Worm (Caenorhabditis elegans): ENCODE results near the gene iglr-1.

The iglr-1 gene

DNA sequence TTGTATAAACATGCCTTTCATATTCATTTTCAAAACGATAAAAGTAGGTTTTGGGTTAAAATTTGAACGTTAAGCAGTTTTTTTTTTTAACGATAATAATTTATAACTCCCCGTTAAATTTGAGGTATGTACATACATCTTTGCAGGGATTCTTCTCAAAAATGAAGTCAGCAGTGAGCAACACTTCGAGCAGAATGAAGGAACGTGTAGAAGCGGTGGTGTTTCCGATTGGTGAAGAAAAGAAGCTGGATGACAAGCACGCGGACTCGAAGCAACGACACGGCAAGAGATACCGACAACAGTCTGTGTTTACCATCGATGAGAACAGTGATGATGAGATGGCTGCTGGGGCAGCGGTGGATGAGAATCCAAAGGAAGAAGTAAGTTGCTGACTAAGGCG, 18.1 kb downstream of the iglr-1 start:
- TF ChIP-seq crh-2 (tag; optimal IDR thresholded peaks at IDR 0.05): no peak
- no peak for TF ChIP-seq lsy-2 (tag; optimal IDR thresholded peaks at IDR 0.05)
- no peak for TF ChIP-seq nhr-11 (tag; optimal IDR thresholded peaks at IDR 0.05)
- no peak for TF ChIP-seq nhr-23 (tag; optimal IDR thresholded peaks at IDR 0.05)
- TF ChIP-seq egl-27 (tag; optimal IDR thresholded peaks at IDR 0.05): no peak
- TF ChIP-seq ztf-4 (tag; optimal IDR thresholded peaks at IDR 0.05): no peak
- TF ChIP-seq gmeb-1 (tag; optimal IDR thresholded peaks at IDR 0.05): no peak
- TF ChIP-seq sma-9 (GFP tag; optimal IDR thresholded peaks at IDR 0.05): no peak
- TF ChIP-seq sma-9 (tag; optimal IDR thresholded peaks at IDR 0.05): no peak
- TF ChIP-seq ama-1 (optimal IDR thresholded peaks at IDR 0.05): no peak
- no peak for TF ChIP-seq ceh-82 (tag; optimal IDR thresholded peaks at IDR 0.05)
- TF ChIP-seq sma-3 (GFP tag; optimal IDR thresholded peaks at IDR 0.05): no peak
- no peak for TF ChIP-seq lin-13 (GFP tag; optimal IDR thresholded peaks at IDR 0.05)
- no peak for TF ChIP-seq nhr-12 (tag; optimal IDR thresholded peaks at IDR 0.05)
- no peak for TF ChIP-seq skn-1 (tag; optimal IDR thresholded peaks at IDR 0.05)

DNA sequence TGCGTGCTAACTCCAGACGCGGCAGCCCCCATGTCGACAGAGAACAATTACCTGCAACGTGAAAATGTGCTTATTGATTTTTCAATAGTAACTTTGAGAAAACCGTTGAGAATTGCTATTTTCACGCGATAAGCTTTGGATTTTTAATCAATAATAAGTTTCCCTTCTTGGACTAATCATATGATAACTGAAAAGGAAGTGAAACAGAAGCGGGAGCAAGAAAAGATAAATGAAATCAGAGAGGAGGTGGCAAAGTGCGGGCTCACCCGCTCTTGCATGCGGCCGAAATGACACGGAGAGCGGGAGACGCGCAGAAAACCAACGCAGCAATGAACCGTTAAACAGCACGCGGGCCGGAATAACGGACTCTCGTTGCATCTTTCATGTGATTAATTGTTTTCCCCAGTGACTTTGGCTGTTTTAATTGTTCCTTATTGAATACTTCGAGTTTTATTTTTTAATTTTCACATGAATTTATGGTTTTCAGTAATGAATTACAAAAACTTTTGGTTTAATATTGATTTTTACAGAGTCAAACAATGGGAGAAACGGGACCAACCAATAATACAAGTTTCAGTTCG, 20.9 kb downstream of the iglr-1 start, which contains the start of the genes flwr-1 and tbc-1:
TSS of gene flwr-1 (minus strand) at position 51 of the 581 bp plus-strand sequence.
TSS of gene tbc-1 (plus strand) at position 531 of the 581 bp plus-strand sequence.
- TF ChIP-seq ztf-4 (tag; optimal IDR thresholded peaks at IDR 0.05): no peak
- peak; percentile 17 for TF ChIP-seq sma-9 (GFP tag; optimal IDR thresholded peaks at IDR 0.05)
- TF ChIP-seq sma-9 (tag; optimal IDR thresholded peaks at IDR 0.05): no peak
- no peak for TF ChIP-seq ceh-16 (tag; optimal IDR thresholded peaks at IDR 0.05)
- no peak for TF ChIP-seq ama-1 (optimal IDR thresholded peaks at IDR 0.05)
- no peak for TF ChIP-seq nhr-10 (tag; optimal IDR thresholded peaks at IDR 0.05)
- TF ChIP-seq ztf-1 (GFP tag; conservative IDR thresholded peaks at IDR 0.05): no peak
- no peak for TF ChIP-seq peb-1 (tag; optimal IDR thresholded peaks at IDR 0.05)
- no peak for TF ChIP-seq mdl-1 (tag; optimal IDR thresholded peaks at IDR 0.05)
- TF ChIP-seq nhr-21 (tag; optimal IDR thresholded peaks at IDR 0.05): no peak
- TF ChIP-seq nhr-6 (tag; optimal IDR thresholded peaks at IDR 0.05): no peak
- TF ChIP-seq mab-5 (tag; optimal IDR thresholded peaks at IDR 0.05): peak; percentile 5
- TF ChIP-seq nhr-237 (tag; optimal IDR thresholded peaks at IDR 0.05): no peak
- no peak for TF ChIP-seq ceh-82 (tag; optimal IDR thresholded peaks at IDR 0.05)
- TF ChIP-seq blmp-1 (tag; optimal IDR thresholded peaks at IDR 0.05; ENCODE audit: insufficient read depth): no peak
- no peak for TF ChIP-seq ztf-11 (tag; optimal IDR thresholded peaks at IDR 0.05)
- TF ChIP-seq egl-27 (tag; optimal IDR thresholded peaks at IDR 0.05): no peak
- TF ChIP-seq lin-13 (GFP tag; optimal IDR thresholded peaks at IDR 0.05): peak; percentile 14
- TF ChIP-seq sem-4 (tag; optimal IDR thresholded peaks at IDR 0.05): no peak
- no peak for TF ChIP-seq dmd-4 (tag; optimal IDR thresholded peaks at IDR 0.05)
- peak in 1 of 2 experiments; percentile 35 for TF ChIP-seq lsy-2 (tag; optimal IDR thresholded peaks at IDR 0.05)
- TF ChIP-seq F13H6.1 (tag; optimal IDR thresholded peaks at IDR 0.05): no peak
- no peak for TF ChIP-seq gmeb-1 (tag; optimal IDR thresholded peaks at IDR 0.05)
- TF ChIP-seq R02D3.7 (tag; optimal IDR thresholded peaks at IDR 0.05): no peak
- TF ChIP-seq C34F6.9 (tag; optimal IDR thresholded peaks at IDR 0.05): peak; percentile 60
- TF ChIP-seq zag-1 (tag; optimal IDR thresholded peaks at IDR 0.05): no peak
- TF ChIP-seq nhr-25 (tag; optimal IDR thresholded peaks at IDR 0.05): no peak
- peak; percentile 12 for TF ChIP-seq lin-11 (tag; optimal IDR thresholded peaks at IDR 0.05)
- no peak for TF ChIP-seq lin-39 (tag; optimal IDR thresholded peaks at IDR 0.05)
- no peak for TF ChIP-seq elt-3 (tag; optimal IDR thresholded peaks at IDR 0.05)
- TF ChIP-seq nhr-129 (tag; optimal IDR thresholded peaks at IDR 0.05): peak; percentile 66
- no peak for TF ChIP-seq Y55F3AM.14 (GFP tag; optimal IDR thresholded peaks at IDR 0.05)
- peak; percentile 20 for TF ChIP-seq fos-1 (tag; optimal IDR thresholded peaks at IDR 0.05)
- no peak for TF ChIP-seq skn-1 (tag; optimal IDR thresholded peaks at IDR 0.05)
- TF ChIP-seq unc-39 (tag; optimal IDR thresholded peaks at IDR 0.05): no peak
- TF ChIP-seq unc-62 (GFP tag; optimal IDR thresholded peaks at IDR 0.05): no peak
- no peak for TF ChIP-seq nhr-23 (tag; optimal IDR thresholded peaks at IDR 0.05)
- no peak for TF ChIP-seq nhr-11 (tag; optimal IDR thresholded peaks at IDR 0.05)
- TF ChIP-seq mbf-1 (tag; optimal IDR thresholded peaks at IDR 0.05): no peak
- no peak for TF ChIP-seq sma-3 (GFP tag; optimal IDR thresholded peaks at IDR 0.05)
- TF ChIP-seq elt-1 (tag; optimal IDR thresholded peaks at IDR 0.05): no peak
- no peak for TF ChIP-seq aly-2 (tag; optimal IDR thresholded peaks at IDR 0.05)
- TF ChIP-seq nhr-12 (tag; optimal IDR thresholded peaks at IDR 0.05): no peak
- no peak for TF ChIP-seq snpc-4 (tag; optimal IDR thresholded peaks at IDR 0.05)
- no peak for TF ChIP-seq ZK546.5 (tag; optimal IDR thresholded peaks at IDR 0.05)
- peak; percentile 11 for TF ChIP-seq crh-2 (tag; optimal IDR thresholded peaks at IDR 0.05)
- TF ChIP-seq unc-55 (GFP tag; optimal IDR thresholded peaks at IDR 0.05): peak; percentile 65

Measured in whole organism, L2 larva.